Fruit fly (Drosophila melanogaster) whole organism, embryonic: Measurements from ENCODE around the gene CG8765.

Experiments used
- Bdp1 ChIP-seq: fragments of 200-800 bp; sonication (Bioruptor generic); optimal IDR thresholded peaks from 3 replicates; lab custom pipeline; 2016; ENCODE audit warnings: missing biosample characterization, missing genetic modification characterization
- CG14441 ChIP-seq: fragments of 200-800 bp; sonication (Bioruptor generic); IDR thresholded peaks from 2 replicates; pipeline ENCODE4 v1.3.6; 2022; ENCODE audit warnings: missing biosample characterization, missing genetic modification characterization
- CG15269 ChIP-seq: fragments of 200-800 bp; sonication (Bioruptor generic); optimal IDR thresholded peaks from 2 replicates; lab custom pipeline; 2018; ENCODE audit warnings: missing biosample characterization, mild to moderate bottlenecking, missing genetic modification characterization, moderate library complexity
- CG32772 ChIP-seq: fragments of 200-800 bp; sonication (Bioruptor generic); IDR thresholded peaks from 2 replicates; pipeline ENCODE4 v1.3.6; 2022; ENCODE audit warnings: missing biosample characterization, missing genetic modification characterization
- CG7745 ChIP-seq: fragments of 200-800 bp; sonication (Bioruptor generic); optimal IDR thresholded peaks from 2 replicates; lab custom pipeline; 2018; ENCODE audit warnings: missing biosample characterization, mild to moderate bottlenecking, missing genetic modification characterization, moderate library complexity
- br ChIP-seq: fragments of >200 bp; optimal IDR thresholded peaks from 2 replicates; lab custom pipeline; 2017
- ci ChIP-seq: fragments of 200-800 bp; sonication (Bioruptor generic); IDR thresholded peaks from 3 replicates; pipeline ENCODE4 v1.3.6; 2022; ENCODE audit warnings: missing biosample characterization, missing genetic modification characterization
- sna ChIP-seq: fragments of 200-800 bp; sonication (Bioruptor generic); IDR thresholded peaks from 2 replicates; pipeline ENCODE4 v1.3.6; 2022; ENCODE audit warnings: missing biosample characterization, missing genetic modification characterization; ENCODE audit not compliant: partially characterized antibody

dm6 chr3L:19655923-19656322, 31.2 kb downstream of the CG8765 start:
- peak; percentile 69; the same call in 2 of the 3 replicates for TF ChIP-seq ci (GFP tag; lab: Robert Waterston, UW)
- TF ChIP-seq CG7745 (tag; lab: Kevin White, UChicago): no peak
- TF ChIP-seq CG32772 (GFP tag; lab: Robert Waterston, UW): peak; percentile 22; the same call in 1 of the 2 replicates
- TF ChIP-seq Bdp1 (GFP tag; lab: Kevin White, UChicago): no peak
- TF ChIP-seq CG14441: peak; percentile 65
- no peak for TF ChIP-seq sna (GFP tag; lab: Robert Waterston, UW)
- TF ChIP-seq br: no peak
- TF ChIP-seq CG15269 (tag; lab: Kevin White, UChicago): no peak
